Worm (Caenorhabditis elegans) whole organism, L4/young adult: ENCODE results near the gene C04G2.10.

Experiments used
- W03F9.2 ChIP-seq: fragments of 150-350 bp; optimal IDR thresholded peaks from 2 replicates; lab custom pipeline; 2014; ENCODE audit warnings: missing biosample characterization, missing genetic modification characterization
- dao-5 ChIP-seq: sonication (generic microtip); optimal IDR thresholded peaks from 2 replicates; lab custom pipeline; 2016; ENCODE audit warnings: missing genotype, missing genetic modification characterization, moderate library complexity, missing compliant biosample characterization
- him-1 ChIP-seq: sonication (generic microtip); optimal IDR thresholded peaks from 2 replicates; lab custom pipeline; 2016; ENCODE audit warnings: missing genotype, missing genetic modification reagents, missing genetic modification characterization, missing compliant biosample characterization

ce11 chrIV:10115142-10115541 lies at the start of gene C04G2.10:
- TF ChIP-seq W03F9.2 (tag; lab: Kevin White, UChicago) (no peak), dao-5 (tag; lab: Kevin White, UChicago) (no peak), him-1 (tag; lab: Kevin White, UChicago) (no peak)
